Fruit fly (Drosophila melanogaster) whole organism, wandering third instar larva: ENCODE measurements around the gene CG8578.

Source experiments
- Abd-B ChIP-seq: fragments of >200 bp; optimal IDR thresholded peaks from 2 replicates; lab custom pipeline; 2017; ENCODE audit warnings: missing biosample characterization, missing genetic modification characterization
- CG32264 ChIP-seq: fragments of 200-800 bp; sonication (Bioruptor generic); optimal IDR thresholded peaks from 2 replicates; lab custom pipeline; 2016; ENCODE audit warnings: missing biosample characterization, missing genetic modification characterization
- CG9705 ChIP-seq: fragments of 200-800 bp; sonication (Bioruptor generic); optimal IDR thresholded peaks from 2 replicates; lab custom pipeline; 2018; ENCODE audit warnings: missing biosample characterization, mild to moderate bottlenecking, missing genetic modification characterization
- CrebA ChIP-seq: fragments of 200-800 bp; sonication (Bioruptor generic); optimal IDR thresholded peaks from 2 replicates; lab custom pipeline; 2016; ENCODE audit warnings: missing biosample characterization, mild to moderate bottlenecking, missing genetic modification characterization, borderline replicate concordance
- Dfd ChIP-seq: fragments of >200 bp; optimal IDR thresholded peaks from 2 replicates; lab custom pipeline; 2017; ENCODE audit warnings: missing biosample characterization, missing genetic modification characterization
- Dif ChIP-seq: fragments of 200-275, 200-300 bp; sonication (Bioruptor generic); optimal IDR thresholded peaks from 2 replicates; lab custom pipeline; 2018; ENCODE audit warnings: missing biosample characterization, missing genetic modification characterization; ENCODE audit not compliant: partially characterized antibody
- GATAd ChIP-seq: sonication (Bioruptor generic); optimal IDR thresholded peaks from 2 replicates; lab custom pipeline; 2016; ENCODE audit warnings: missing biosample characterization, missing genetic modification characterization
- HLH106 ChIP-seq: fragments of 200-800 bp; optimal IDR thresholded peaks from 3 replicates; lab custom pipeline; 2019; ENCODE audit warnings: missing biosample characterization, mild to moderate bottlenecking, missing genetic modification characterization, moderate library complexity
- Hnf4 ChIP-seq: fragments of 200-800 bp; sonication (Bioruptor generic); optimal IDR thresholded peaks from 2 replicates; lab custom pipeline; 2016; ENCODE audit warnings: missing biosample characterization, mild to moderate bottlenecking, missing genetic modification characterization
- Hr78 ChIP-seq: fragments of >200 bp; optimal IDR thresholded peaks from 2 replicates; lab custom pipeline; 2017; ENCODE audit warnings: missing biosample characterization, missing genetic modification characterization
- Hr83 ChIP-seq: fragments of 200-300 bp; sonication (Bioruptor generic); optimal IDR thresholded peaks from 2 replicates; lab custom pipeline; 2016; ENCODE audit warnings: missing biosample characterization, mild to moderate bottlenecking, missing genetic modification characterization, moderate library complexity; ENCODE audit not compliant: poor library complexity, severe bottlenecking
- Jra ChIP-seq: sonication (Bioruptor generic); optimal IDR thresholded peaks from 2 replicates; lab custom pipeline; 2016; ENCODE audit warnings: missing biosample characterization, missing genetic modification characterization
- Mio ChIP-seq: sonication (Bioruptor generic); optimal IDR thresholded peaks from 2 replicates; lab custom pipeline; 2016; ENCODE audit warnings: missing biosample characterization, missing genetic modification characterization
- Myc ChIP-seq: fragments of >200 bp; optimal IDR thresholded peaks from 2 replicates; lab custom pipeline; 2017
- N ChIP-seq: fragments of >200 bp; optimal IDR thresholded peaks from 2 replicates; lab custom pipeline; 2018; ENCODE audit warnings: missing biosample characterization, missing external identifiers, missing genetic modification characterization
- OdsH ChIP-seq: fragments of 200-800 bp; sonication (Bioruptor generic); optimal IDR thresholded peaks from 2 replicates; lab custom pipeline; 2016; ENCODE audit warnings: missing biosample characterization, mild to moderate bottlenecking, missing genetic modification characterization
- Rel ChIP-seq, 2 experiments: fragments of 200-800 bp; sonication (Bioruptor generic) in 1 of 2; optimal IDR thresholded peaks; 2 replicates in 1 of 2; 3 replicates in 1 of 2; lab custom pipeline; 2016 to 2019; ENCODE audit warnings: mild to moderate bottlenecking in 2 of 2, missing biosample characterization in 2 of 2, missing genetic modification characterization in 2 of 2, moderate library complexity in 1 of 2
- Sp1 ChIP-seq: fragments of 200-800 bp; sonication (Bioruptor generic); optimal IDR thresholded peaks from 3 replicates; lab custom pipeline; 2019; ENCODE audit warnings: missing biosample characterization, mild to moderate bottlenecking, missing genetic modification characterization, moderate library complexity
- Vsx2 ChIP-seq: fragments of 200-300, 225-300 bp; sonication (Bioruptor generic); optimal IDR thresholded peaks from 2 replicates; lab custom pipeline; 2018; ENCODE audit warnings: missing biosample characterization, missing genetic modification characterization; ENCODE audit not compliant: partially characterized antibody
- br ChIP-seq: fragments of 200-800 bp; sonication (Bioruptor generic); optimal IDR thresholded peaks from 2 replicates; lab custom pipeline; 2016; ENCODE audit warnings: missing biosample characterization, missing genetic modification characterization
- brk ChIP-seq: fragments of 200-800 bp; sonication (Bioruptor generic); optimal IDR thresholded peaks from 2 replicates; lab custom pipeline; 2016; ENCODE audit warnings: missing biosample characterization, mild to moderate bottlenecking, missing genetic modification characterization
- dl ChIP-seq, 2 experiments: fragments of 175-275, 200-275 bp in 1 of 2; fragments of 200-275 bp in 1 of 2; sonication (Bioruptor generic); optimal IDR thresholded peaks; lab custom pipeline; 2018; ENCODE audit warnings: mild to moderate bottlenecking in 2 of 2, missing biosample characterization in 2 of 2, missing genetic modification characterization in 2 of 2, moderate library complexity in 2 of 2; ENCODE audit not compliant: partially characterized antibody in 2 of 2, insufficient read depth in 1 of 2
- dmrt93B ChIP-seq: fragments of 200-800 bp; sonication (Bioruptor generic); optimal IDR thresholded peaks from 2 replicates; lab custom pipeline; 2018; ENCODE audit warnings: missing biosample characterization, mild to moderate bottlenecking, missing genetic modification characterization
- dsf ChIP-seq: sonication (Bioruptor generic); optimal IDR thresholded peaks from 2 replicates; lab custom pipeline; 2016; ENCODE audit warnings: missing biosample characterization, missing genetic modification characterization, borderline replicate concordance
- ey ChIP-seq: fragments of 200-800 bp; sonication (Bioruptor generic); optimal IDR thresholded peaks from 2 replicates; lab custom pipeline; 2016; ENCODE audit warnings: missing biosample characterization, missing genetic modification characterization
- foxo ChIP-seq, 2 experiments: fragments of 200-800 bp; sonication (Bioruptor generic); optimal IDR thresholded peaks; 2 replicates in 1 of 2; 3 replicates in 1 of 2; lab custom pipeline; 2016 to 2017; ENCODE audit warnings: missing biosample characterization in 2 of 2, missing genetic modification characterization in 2 of 2
- fru ChIP-seq: fragments of 200-800 bp; sonication (Bioruptor generic); optimal IDR thresholded peaks from 3 replicates; lab custom pipeline; 2016; ENCODE audit warnings: missing biosample characterization, mild to moderate bottlenecking, missing genetic modification characterization
- h ChIP-seq: fragments of 200-800 bp; sonication (Bioruptor generic); optimal IDR thresholded peaks from 3 replicates; lab custom pipeline; 2016; ENCODE audit warnings: missing biosample characterization, mild to moderate bottlenecking, missing genetic modification characterization
- jim ChIP-seq: fragments of 175-275, 200-325 bp; sonication (Bioruptor generic); optimal IDR thresholded peaks from 2 replicates; lab custom pipeline; 2016; ENCODE audit warnings: missing biosample characterization, mild to moderate bottlenecking, missing genetic modification characterization
- lola ChIP-seq: fragments of >200 bp; optimal IDR thresholded peaks from 2 replicates; lab custom pipeline; 2017; ENCODE audit warnings: missing biosample characterization, missing genetic modification characterization
- pan ChIP-seq: fragments of >200 bp; optimal IDR thresholded peaks from 2 replicates; lab custom pipeline; 2017
- psq ChIP-seq: fragments of 200-800 bp; sonication (Bioruptor generic); optimal IDR thresholded peaks from 3 replicates; lab custom pipeline; 2017; ENCODE audit warnings: missing biosample characterization, mild to moderate bottlenecking, missing genetic modification characterization, moderate library complexity
- rgr ChIP-seq: fragments of 200-800 bp; sonication (Bioruptor generic); optimal IDR thresholded peaks from 3 replicates; lab custom pipeline; 2016; ENCODE audit warnings: missing biosample characterization, mild to moderate bottlenecking, missing genetic modification characterization
- sage ChIP-seq: fragments of 200-800 bp; sonication (Bioruptor generic); optimal IDR thresholded peaks from 2 replicates; lab custom pipeline; 2016; ENCODE audit warnings: missing biosample characterization, mild to moderate bottlenecking, missing genetic modification characterization
- sv ChIP-seq: fragments of 200-800 bp; sonication (Bioruptor generic); optimal IDR thresholded peaks from 3 replicates; lab custom pipeline; 2016; ENCODE audit warnings: missing biosample characterization, missing genetic modification characterization
- tai ChIP-seq: sonication (Bioruptor generic); optimal IDR thresholded peaks from 2 replicates; lab custom pipeline; 2016; ENCODE audit warnings: missing biosample characterization, missing genetic modification characterization
- usp ChIP-seq: fragments of >200 bp; optimal IDR thresholded peaks from 2 replicates; lab custom pipeline; 2017; ENCODE audit warnings: missing biosample characterization, missing genetic modification characterization
- woc ChIP-seq: sonication (Bioruptor generic); optimal IDR thresholded peaks from 2 replicates; lab custom pipeline; 2016; ENCODE audit warnings: missing biosample characterization, mild to moderate bottlenecking, missing genetic modification characterization

The CG8578 gene

DNA sequence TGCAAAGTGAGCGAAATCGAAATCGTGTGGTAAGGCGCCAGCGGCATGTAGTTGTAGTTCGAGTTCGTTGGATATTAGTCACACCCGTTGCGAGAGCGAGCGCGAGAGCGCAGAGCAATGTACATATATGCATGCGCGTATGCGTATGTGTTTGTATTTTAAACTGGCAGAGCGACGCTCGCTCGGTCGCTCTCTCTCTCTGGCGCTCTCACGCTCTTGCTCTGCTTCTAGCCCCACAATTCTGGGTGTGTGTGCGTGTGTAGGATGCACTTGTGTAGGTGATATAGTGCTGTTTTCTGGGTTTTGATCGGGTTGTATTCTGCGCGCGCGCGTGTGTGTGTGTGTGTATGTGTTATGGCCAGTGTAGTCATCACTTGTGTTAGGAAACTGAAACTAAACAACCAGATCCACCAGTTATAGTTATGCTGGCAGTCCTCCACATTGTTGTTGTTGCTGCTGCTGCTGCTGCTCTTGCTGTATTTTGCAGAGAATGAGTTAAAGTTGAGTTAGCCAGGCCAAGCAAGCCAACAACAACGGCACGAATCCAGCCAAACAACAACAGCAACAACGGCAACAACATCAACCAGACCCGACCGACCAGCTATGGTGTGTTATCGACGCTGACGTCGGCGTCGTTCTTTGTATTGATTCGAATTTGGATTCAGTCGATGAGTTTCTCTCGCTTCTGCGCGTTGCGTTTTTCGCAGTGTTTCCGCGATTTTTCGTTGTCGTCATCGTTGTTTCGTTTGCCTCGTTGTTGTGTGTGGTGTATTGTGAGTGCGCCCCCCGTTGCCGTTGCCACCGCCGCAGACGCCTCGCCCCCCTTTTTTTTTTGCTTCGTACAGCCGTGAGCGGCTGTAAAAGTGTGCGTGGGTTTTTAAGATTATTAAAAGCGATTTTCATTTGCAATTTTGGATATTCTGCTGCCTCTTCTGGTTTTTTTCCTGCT lies 32.3 kb upstream of the CG8578 start (continued):
- TF ChIP-seq Sp1 (peak; percentile 15), Hnf4 (peak; percentile 2), Hr83 (GFP tag; lab: Kevin White, UChicago) (peak; percentile 69), Jra (GFP tag; lab: Kevin White, UChicago) (peak; percentile 50)

dm6 chrX:15812615-15812995 lies 31.7 kb upstream of the CG8578 start:
- TF ChIP-seq Hnf4 (no peak), Dif (GFP tag; lab: Kevin White, UChicago) (no peak)

- TF ChIP-seq lola (no peak), Rel (GFP tag; optimal IDR thresholded peaks at IDR 0.05; lab: Kevin White, UChicago) (peak; percentile 44), Rel (tag; optimal IDR thresholded peaks at IDR 0.05; lab: Kevin White, UChicago) (no peak), sage (peak; percentile 49), foxo (GFP tag; optimal IDR thresholded peaks at IDR 0.05; lab: Kevin White, UChicago) (no peak), Dif (GFP tag; lab: Kevin White, UChicago) (peak; percentile 72), CG9705 (no peak), N (GFP tag; lab: Kevin White, UChicago) (peak; percentile 17), Vsx2 (GFP tag; lab: Kevin White, UChicago) (peak; percentile 28), ey (GFP tag; lab: Kevin White, UChicago) (no peak), Dfd (no peak), brk (GFP tag; lab: Kevin White, UChicago) (no peak), tai (GFP tag; lab: Kevin White, UChicago) (peak; percentile 17), CG32264 (GFP tag; lab: Kevin White, UChicago) (no peak), dsf (GFP tag; lab: Kevin White, UChicago) (no peak), br (no peak), jim (GFP tag; lab: Kevin White, UChicago) (no peak), Myc (lab: Kevin White, UChicago) (no peak), Mio (GFP tag; lab: Kevin White, UChicago) (no peak), Hr83 (GFP tag; lab: Kevin White, UChicago) (no peak), Abd-B (no peak), sv (GFP tag; lab: Kevin White, UChicago) (no peak), GATAd (no peak), Hnf4 (no peak), Jra (GFP tag; lab: Kevin White, UChicago) (no peak), dmrt93B (GFP tag; lab: Kevin White, UChicago) (no peak), CrebA (no peak), HLH106 (tag; lab: Kevin White, UChicago) (no peak), usp (GFP tag; lab: Kevin White, UChicago) (no peak), h (GFP tag; lab: Kevin White, UChicago) (no peak), rgr (no peak), woc (GFP tag; lab: Kevin White, UChicago) (no peak), Hr78 (no peak), pan (no peak), psq (GFP tag; lab: Kevin White, UChicago) (no peak), fru (GFP tag; lab: Kevin White, UChicago) (peak; percentile 20), dl (GFP tag; optimal IDR thresholded peaks at IDR 0.05; lab: Kevin White, UChicago; ENCODE audit: insufficient read depth in 1 of 2, partially characterized antibody in 2 of 2) (peak in 1 of 2 experiments; percentile 79), OdsH (no peak), Sp1 (no peak)
Observed at dm6 chrX:15813224-15813623, 31.1 kb upstream of the CG8578 start.
